Worm (Caenorhabditis elegans) whole organism, L1 larva: ENCODE data around the gene cup-16.
A peak's percentile ranks its signal among the peaks of the same experiment; 100 is the strongest.

Experiments
- Y116A8C.19 ChIP-seq: sonication (generic microtip); optimal IDR thresholded peaks from 2 replicates; lab custom pipeline; 2016; ENCODE audit warnings: missing compliant biosample characterization, missing genetic modification characterization, borderline replicate concordance
- aha-1 ChIP-seq: fragments of 150-350 bp; optimal IDR thresholded peaks from 2 replicates; lab custom pipeline; 2014; ENCODE audit warnings: missing biosample characterization, missing genetic modification characterization
- snpc-4 ChIP-seq: fragments of 150-350 bp; optimal IDR thresholded peaks from 2 replicates; lab custom pipeline; 2014; ENCODE audit warnings: missing biosample characterization, missing genetic modification characterization
- unc-62 ChIP-seq: fragments of 150-350 bp; optimal IDR thresholded peaks from 2 replicates; lab custom pipeline; 2014; ENCODE audit warnings: missing biosample characterization, missing genetic modification reagents, missing genetic modification characterization

- TF ChIP-seq Y116A8C.19 (tag; lab: Kevin White, UChicago) (no peak), snpc-4 (no peak), unc-62 (GFP tag; lab: Kevin White, UChicago) (no peak), aha-1 (peak; percentile 46)
Measured at ce11 chrII:8740326-8740949, 33.5 kb downstream of the cup-16 start.
